Worm (Caenorhabditis elegans) whole organism, L3 larva: ENCODE measurements around the gene Y75B12B.11.

ENCODE experiments used
- R02D3.7 ChIP-seq: fragments of 150-350 bp; optimal IDR thresholded peaks from 2 replicates; lab custom pipeline; 2014; ENCODE audit warnings: missing biosample characterization, missing genetic modification characterization
- ceh-82 ChIP-seq: fragments of 150-350 bp; optimal IDR thresholded peaks from 2 replicates; lab custom pipeline; 2014; ENCODE audit warnings: missing biosample characterization, missing genetic modification characterization
- elt-2 ChIP-seq: sonication (generic microtip); optimal IDR thresholded peaks from 2 replicates; lab custom pipeline; 2016; ENCODE audit warnings: missing genetic modification reagents, mild to moderate bottlenecking, missing genetic modification characterization, missing compliant biosample characterization
- nhr-12 ChIP-seq: fragments of 150-350 bp; optimal IDR thresholded peaks from 2 replicates; lab custom pipeline; 2014; ENCODE audit warnings: missing biosample characterization, missing genetic modification characterization
- nhr-237 ChIP-seq: fragments of 150-350 bp; optimal IDR thresholded peaks from 2 replicates; lab custom pipeline; 2014; ENCODE audit warnings: missing biosample characterization, missing genetic modification characterization
- nhr-76 ChIP-seq: fragments of 150-350 bp; sonication (generic microtip); optimal IDR thresholded peaks from 5 replicates; lab custom pipeline; 2014; ENCODE audit warnings: missing biosample characterization, missing genetic modification characterization
- nhr-77 ChIP-seq: fragments of 150-350 bp; optimal IDR thresholded peaks from 2 replicates; lab custom pipeline; 2014; ENCODE audit warnings: missing biosample characterization, missing genetic modification characterization
- pha-4 ChIP-seq: fragments of 150-350 bp; optimal IDR thresholded peaks from 2 replicates; lab custom pipeline; 2014; ENCODE audit warnings: missing biosample characterization, missing genetic modification reagents, missing genetic modification characterization
- pqm-1 ChIP-seq: fragments of 150-350 bp; optimal IDR thresholded peaks from 2 replicates; lab custom pipeline; 2017; ENCODE audit warnings: missing biosample characterization, missing genetic modification characterization, inconsistent platforms

DNA sequence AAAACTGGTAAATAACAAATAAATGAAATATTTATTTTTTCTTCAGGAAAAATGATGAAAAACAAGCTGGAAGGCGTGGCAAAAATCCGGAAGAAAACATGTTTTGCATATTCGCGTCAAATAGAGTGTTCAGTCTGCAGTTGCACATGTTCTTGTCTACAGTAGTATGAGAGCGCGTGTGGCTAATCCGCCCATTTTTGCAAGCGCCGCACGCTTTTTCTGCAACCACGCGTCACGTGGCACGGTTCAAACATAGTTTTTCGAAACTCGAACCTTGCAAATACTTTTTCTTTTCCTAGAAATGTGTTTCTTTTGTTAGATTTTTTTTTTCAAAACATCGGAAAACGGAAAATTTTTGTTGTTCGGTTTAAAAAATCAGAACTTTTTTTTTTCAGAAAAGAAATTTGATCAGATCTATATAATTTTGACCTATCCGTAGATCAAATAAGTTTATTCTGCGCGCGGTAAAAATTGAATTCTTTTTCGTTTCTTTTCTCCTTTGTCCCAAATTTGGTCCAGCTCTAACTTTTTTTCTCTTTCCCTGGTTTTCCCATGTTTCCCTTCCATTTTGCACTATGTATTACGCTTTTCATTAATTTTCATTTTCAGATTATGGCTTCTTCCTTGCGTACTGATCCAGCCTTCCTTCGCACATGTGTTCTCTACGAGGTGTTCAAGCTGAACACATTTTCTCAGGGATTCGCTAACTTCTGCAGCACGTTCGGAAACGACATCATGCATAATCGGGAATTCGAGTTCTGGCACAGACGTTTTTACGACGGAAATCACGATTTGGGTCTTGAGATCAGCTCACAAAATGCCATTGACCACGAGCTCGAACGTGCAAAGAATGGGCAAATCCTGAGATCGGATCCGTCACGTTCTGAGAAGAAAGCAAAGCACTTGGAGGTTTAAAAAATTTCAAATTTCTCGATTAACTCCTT, 6.7 kb upstream of the Y75B12B.11 start, which contains the start of gene Y75B12B.1:
- TF ChIP-seq nhr-76 = no peak
- no peak for TF ChIP-seq pha-4 (tag; lab: Kevin White, UChicago)
- no peak for TF ChIP-seq ceh-82 (tag; lab: Kevin White, UChicago)
- no peak for TF ChIP-seq pqm-1
- TF ChIP-seq nhr-12 (tag; lab: Kevin White, UChicago) = no peak
- no peak for TF ChIP-seq nhr-77 (tag; lab: Kevin White, UChicago)
- no peak for TF ChIP-seq nhr-237 (tag; lab: Kevin White, UChicago)
- TF ChIP-seq R02D3.7 = no peak
- TF ChIP-seq elt-2 (tag; lab: Kevin White, UChicago) = no peak
